Worm (Caenorhabditis elegans) whole organism, L1 larva: ENCODE measurements around the gene sand-1.

ENCODE experiments used
- C04F5.9 ChIP-seq: sonication (generic microtip); optimal IDR thresholded peaks from 2 replicates; lab custom pipeline; 2016; ENCODE audit warnings: missing genetic modification characterization, missing compliant biosample characterization
- C34B4.2 ChIP-seq: sonication (generic microtip); optimal IDR thresholded peaks from 2 replicates; lab custom pipeline; 2017; ENCODE audit warnings: mild to moderate bottlenecking, missing genetic modification characterization, missing compliant biosample characterization
- alr-1 ChIP-seq: fragments of 200-800 bp; sonication (Bioruptor generic); optimal IDR thresholded peaks from 2 replicates; lab custom pipeline; 2018; ENCODE audit warnings: borderline replicate concordance, mild to moderate bottlenecking, missing genetic modification characterization, missing compliant biosample characterization
- ces-1 ChIP-seq: fragments of 150-350 bp; optimal IDR thresholded peaks from 2 replicates; lab custom pipeline; 2014; ENCODE audit warnings: missing biosample characterization, missing genetic modification reagents, missing genetic modification characterization
- dpl-1 ChIP-seq, 3 experiments: fragments of 150-350 bp in 2 of 3; sonication (generic microtip) in 1 of 3; optimal IDR thresholded peaks; 2 replicates each; lab custom pipeline; 2014 to 2017; ENCODE audit warnings: missing biosample characterization in 3 of 3, missing genetic modification characterization in 3 of 3, missing genetic modification reagents in 3 of 3
- efl-1 ChIP-seq, 4 experiments: fragments of 150-350 bp; optimal IDR thresholded peaks in 3 of 4; peaks in 1 of 4; 1 replicate in 1 of 4; 2 replicates in 3 of 4; lab custom pipeline; 2014; ENCODE audit warnings: missing biosample characterization in 2 of 4, missing genetic modification characterization in 2 of 4, missing genetic modification reagents in 2 of 4
- egl-13 ChIP-seq: sonication (generic microtip); optimal IDR thresholded peaks from 2 replicates; lab custom pipeline; 2016; ENCODE audit warnings: missing genotype, missing genetic modification reagents, missing genetic modification characterization, missing compliant biosample characterization
- elt-3 ChIP-seq, 6 experiments: fragments of 150-350 bp in 1 of 6; sonication (generic microtip); optimal IDR thresholded peaks; 2 replicates each; lab custom pipeline; 2017 to 2018; ENCODE audit warnings: missing biosample characterization in 6 of 6, missing genetic modification characterization in 6 of 6, inconsistent platforms in 1 of 6
- fkh-4 ChIP-seq: sonication (generic microtip); optimal IDR thresholded peaks from 2 replicates; lab custom pipeline; 2016; ENCODE audit warnings: missing compliant biosample characterization, missing genetic modification characterization, borderline replicate concordance
- fkh-8 ChIP-seq: sonication (generic microtip); optimal IDR thresholded peaks from 2 replicates; lab custom pipeline; 2016; ENCODE audit warnings: mild to moderate bottlenecking, missing genetic modification characterization, missing compliant biosample characterization
- grh-1 ChIP-seq: fragments of 200-800 bp; sonication (Bioruptor generic); IDR thresholded peaks from 2 replicates; pipeline ENCODE4 v1.3.6; 2022; ENCODE audit warnings: missing genetic modification reagents, missing genetic modification characterization, missing compliant biosample characterization
- hpl-2 ChIP-seq: fragments of 150-350 bp; optimal IDR thresholded peaks from 2 replicates; lab custom pipeline; 2014; ENCODE audit warnings: missing biosample characterization, missing genetic modification reagents, missing genetic modification characterization
- irx-1 ChIP-seq: sonication (generic microtip); optimal IDR thresholded peaks from 2 replicates; lab custom pipeline; 2016; ENCODE audit warnings: missing genetic modification characterization, missing compliant biosample characterization
- isw-1 ChIP-seq: fragments of 200-800 bp; sonication (Bioruptor generic); IDR thresholded peaks from 2 replicates; pipeline ENCODE4 v1.3.6; 2022; ENCODE audit warnings: missing genetic modification characterization, missing compliant biosample characterization
- lin-14 ChIP-seq: fragments of 200-800 bp; sonication (Bioruptor generic); optimal IDR thresholded peaks from 2 replicates; lab custom pipeline; 2018; ENCODE audit warnings: mild to moderate bottlenecking, missing genetic modification characterization, moderate library complexity, missing compliant biosample characterization
- lin-39 ChIP-seq: fragments of 150-350 bp; optimal IDR thresholded peaks from 2 replicates; lab custom pipeline; 2014; ENCODE audit warnings: missing biosample characterization, missing genetic modification reagents, missing genetic modification characterization
- lir-3 ChIP-seq: sonication (generic microtip); optimal IDR thresholded peaks from 2 replicates; lab custom pipeline; 2016; ENCODE audit warnings: mild to moderate bottlenecking, missing genetic modification characterization, moderate library complexity, missing compliant biosample characterization; ENCODE audit not compliant: poor library complexity
- lsy-2 ChIP-seq, 2 experiments: fragments of 150-350 bp; optimal IDR thresholded peaks; 2 replicates each; lab custom pipeline; 2014; ENCODE audit warnings: missing biosample characterization in 2 of 2, missing genetic modification characterization in 2 of 2
- mdl-1 ChIP-seq, 2 experiments: fragments of 150-350 bp; optimal IDR thresholded peaks; 2 replicates each; lab custom pipeline; 2014 to 2017; ENCODE audit warnings: missing biosample characterization in 2 of 2, missing genetic modification characterization in 2 of 2, inconsistent platforms in 1 of 2
- mep-1 ChIP-seq: fragments of 150-350 bp; optimal IDR thresholded peaks from 2 replicates; lab custom pipeline; 2014; ENCODE audit warnings: missing biosample characterization, missing genetic modification characterization
- nhr-11 ChIP-seq: fragments of 150-350 bp; optimal IDR thresholded peaks from 2 replicates; lab custom pipeline; 2014; ENCODE audit warnings: missing biosample characterization, missing genetic modification characterization
- nhr-12 ChIP-seq: sonication (generic microtip); optimal IDR thresholded peaks from 2 replicates; lab custom pipeline; 2017; ENCODE audit warnings: missing biosample characterization, missing genetic modification characterization
- nhr-19 ChIP-seq: fragments of 200-800 bp; sonication (Bioruptor generic); conservative IDR thresholded peaks from 2 replicates; pipeline ENCODE4 v1.3.6; 2022; ENCODE audit warnings: missing genetic modification characterization, missing compliant biosample characterization
- nhr-237 ChIP-seq: fragments of 150-350 bp; optimal IDR thresholded peaks from 2 replicates; lab custom pipeline; 2014; ENCODE audit warnings: missing biosample characterization, missing genetic modification characterization
- nhr-28 ChIP-seq: fragments of 150-350 bp; optimal IDR thresholded peaks from 2 replicates; lab custom pipeline; 2014; ENCODE audit warnings: missing biosample characterization, missing genetic modification characterization
- nhr-47 ChIP-seq: sonication (generic microtip); optimal IDR thresholded peaks from 2 replicates; lab custom pipeline; 2016; ENCODE audit warnings: mild to moderate bottlenecking, missing genetic modification characterization, moderate library complexity, missing compliant biosample characterization
- nhr-71 ChIP-seq: sonication (generic microtip); optimal IDR thresholded peaks from 2 replicates; lab custom pipeline; 2016; ENCODE audit warnings: mild to moderate bottlenecking, missing genetic modification characterization, moderate library complexity, missing compliant biosample characterization
- nhr-85 ChIP-seq: sonication (generic microtip); peaks from one replicate; lab custom pipeline; 2016; ENCODE audit warnings: missing genetic modification characterization, inconsistent platforms, missing compliant biosample characterization
- nhr-90 ChIP-seq: sonication (generic microtip); optimal IDR thresholded peaks from 2 replicates; lab custom pipeline; 2016; ENCODE audit warnings: mild to moderate bottlenecking, missing genetic modification characterization, missing compliant biosample characterization; ENCODE audit not compliant: poor library complexity
- pqm-1 ChIP-seq: sonication (generic microtip); optimal IDR thresholded peaks from 3 replicates; lab custom pipeline; 2017; ENCODE audit warnings: missing biosample characterization, missing genetic modification characterization
- rnt-1 ChIP-seq: sonication (generic microtip); optimal IDR thresholded peaks from 2 replicates; lab custom pipeline; 2016; ENCODE audit warnings: mild to moderate bottlenecking, missing genetic modification characterization, moderate library complexity, missing compliant biosample characterization
- skn-1 ChIP-seq: fragments of 150-350 bp; optimal IDR thresholded peaks from 2 replicates; lab custom pipeline; 2014; ENCODE audit warnings: missing biosample characterization, missing genetic modification characterization
- snpc-4 ChIP-seq: fragments of 150-350 bp; optimal IDR thresholded peaks from 2 replicates; lab custom pipeline; 2014; ENCODE audit warnings: missing biosample characterization, missing genetic modification characterization
- sptf-1 ChIP-seq: fragments of 150-350 bp; optimal IDR thresholded peaks from 2 replicates; lab custom pipeline; 2014; ENCODE audit warnings: missing biosample characterization, missing genetic modification characterization
- swsn-7 ChIP-seq: sonication (generic microtip); optimal IDR thresholded peaks from 2 replicates; lab custom pipeline; 2016; ENCODE audit warnings: missing genetic modification characterization, missing compliant biosample characterization
- tbx-2 ChIP-seq: sonication (generic microtip); optimal IDR thresholded peaks from 2 replicates; lab custom pipeline; 2016; ENCODE audit warnings: missing genetic modification characterization, missing compliant biosample characterization
- unc-130 ChIP-seq: fragments of 150-350 bp; optimal IDR thresholded peaks from 2 replicates; lab custom pipeline; 2017; ENCODE audit warnings: missing biosample characterization, missing genetic modification characterization, inconsistent platforms
- unc-62 ChIP-seq: fragments of 150-350 bp; optimal IDR thresholded peaks from 2 replicates; lab custom pipeline; 2014; ENCODE audit warnings: missing biosample characterization, missing genetic modification reagents, missing genetic modification characterization
- unc-86 ChIP-seq: sonication (generic microtip); optimal IDR thresholded peaks from 2 replicates; lab custom pipeline; 2016; ENCODE audit warnings: missing genetic modification characterization, missing compliant biosample characterization
- xbp-1 ChIP-seq: sonication (generic microtip); optimal IDR thresholded peaks from 2 replicates; lab custom pipeline; 2016; ENCODE audit warnings: missing genetic modification characterization, missing compliant biosample characterization
- zag-1 ChIP-seq: fragments of 150-350 bp; optimal IDR thresholded peaks from 2 replicates; lab custom pipeline; 2014; ENCODE audit warnings: missing biosample characterization, missing genetic modification characterization
- ztf-11 ChIP-seq, 2 experiments: sonication (generic microtip); optimal IDR thresholded peaks; 2 replicates each; lab custom pipeline; 2016 to 2017; ENCODE audit warnings: missing genetic modification characterization in 2 of 2, missing biosample characterization in 1 of 2, missing compliant biosample characterization in 1 of 2
- ztf-4 ChIP-seq: fragments of 150-350 bp; optimal IDR thresholded peaks from 2 replicates; lab custom pipeline; 2014; ENCODE audit warnings: missing biosample characterization, missing genetic modification characterization

Gene sand-1

ce11 chrIV:5368860-5369259 lies 2.2 kb downstream of the sand-1 start (continued):
- TF ChIP-seq nhr-90 (tag; lab: Kevin White, UChicago) (no peak), pqm-1 (tag; lab: Kevin White, UChicago) (no peak), C04F5.9 (tag; lab: Kevin White, UChicago) (no peak), unc-130 (tag; lab: Kevin White, UChicago) (no peak), fkh-4 (no peak), nhr-19 (peak; percentile 15; the same call in 1 of the 2 replicates), nhr-47 (tag; lab: Kevin White, UChicago) (peak; percentile 8), nhr-85 (tag; lab: Kevin White, UChicago) (peak; percentile 58), elt-3 (tag; optimal IDR thresholded peaks at IDR 0.05; lab: Kevin White, UChicago) (no peak), dpl-1 (GFP tag; optimal IDR thresholded peaks at IDR 0.05; lab: Kevin White, UChicago) (peak in 2 of 3 experiments; percentile 7 to 11), zag-1 (tag; lab: Kevin White, UChicago) (no peak), nhr-28 (tag; lab: Kevin White, UChicago) (no peak), fkh-8 (tag; lab: Kevin White, UChicago) (peak; percentile 43), nhr-11 (tag; lab: Kevin White, UChicago) (no peak), lir-3 (peak; percentile 26), swsn-7 (tag; lab: Kevin White, UChicago) (peak; percentile 55), lin-39 (tag; lab: Kevin White, UChicago) (no peak), unc-62 (GFP tag; lab: Kevin White, UChicago) (no peak), mep-1 (no peak), ztf-11 (tag; optimal IDR thresholded peaks at IDR 0.05; lab: Kevin White, UChicago) (no peak), lsy-2 (tag; optimal IDR thresholded peaks at IDR 0.05; lab: Kevin White, UChicago) (peak; percentile 38 to 45), grh-1 (GFP tag; lab: Robert Waterston, UW) (no peak), unc-86 (peak; percentile 37), egl-13 (tag; lab: Kevin White, UChicago) (no peak), nhr-237 (tag; lab: Kevin White, UChicago) (no peak), efl-1 (optimal IDR thresholded peaks at IDR 0.05; lab: Kevin White, UChicago) (peak; percentile 37 to 47), efl-1 (GFP tag; optimal IDR thresholded peaks at IDR 0.05 in 1 of 2; lab: Kevin White, UChicago) (peak in 1 of 2 experiments; percentile 46), isw-1 (GFP tag; lab: Robert Waterston, UW) (peak; percentile 2; the same call in 1 of the 2 replicates), C34B4.2 (tag; lab: Kevin White, UChicago) (no peak), mdl-1 (tag; optimal IDR thresholded peaks at IDR 0.05; lab: Kevin White, UChicago) (no peak), xbp-1 (tag; lab: Kevin White, UChicago) (peak; percentile 25), nhr-12 (tag; lab: Kevin White, UChicago) (no peak), hpl-2 (GFP tag; lab: Kevin White, UChicago) (no peak), nhr-71 (peak; percentile 40), ces-1 (GFP tag; lab: Kevin White, UChicago) (no peak), sptf-1 (no peak), lin-14 (peak; percentile 71), alr-1 (tag; lab: Kevin White, UChicago) (no peak), ztf-4 (tag; lab: Kevin White, UChicago) (peak; percentile 13), rnt-1 (tag; lab: Kevin White, UChicago) (peak; percentile 42), skn-1 (tag; lab: Kevin White, UChicago) (peak; percentile 5), tbx-2 (tag; lab: Kevin White, UChicago) (peak; percentile 9)

ce11 chrIV:5369414-5369813 lies 2.7 kb downstream of the sand-1 start, which contains the start of gene F41H10.3:
Gene F41H10.3, plus strand, starts transcription at chrIV:5369801.
- TF ChIP-seq efl-1 (optimal IDR thresholded peaks at IDR 0.05; lab: Kevin White, UChicago) = peak in 1 of 2 experiments; percentile 6
- peak; percentile 4 to 59 for TF ChIP-seq efl-1 (GFP tag; optimal IDR thresholded peaks at IDR 0.05 in 1 of 2; lab: Kevin White, UChicago)
- TF ChIP-seq irx-1 (tag; lab: Kevin White, UChicago) = peak; percentile 2
- TF ChIP-seq snpc-4 (tag; lab: Kevin White, UChicago) = no peak
- TF ChIP-seq, all 84 proteins: peak for 2
